Fruit fly (Drosophila melanogaster) whole organism: Measurements from ENCODE around the gene CG17687.

Experiments
- psq ChIP-seq: fragments of >200 bp; optimal IDR thresholded peaks from 2 replicates; lab custom pipeline; 2017
- usp ChIP-seq: fragments of >200 bp; optimal IDR thresholded peaks from 2 replicates; lab custom pipeline; 2017; ENCODE audit warnings: missing biosample characterization, missing genetic modification characterization, mixed read lengths

DNA sequence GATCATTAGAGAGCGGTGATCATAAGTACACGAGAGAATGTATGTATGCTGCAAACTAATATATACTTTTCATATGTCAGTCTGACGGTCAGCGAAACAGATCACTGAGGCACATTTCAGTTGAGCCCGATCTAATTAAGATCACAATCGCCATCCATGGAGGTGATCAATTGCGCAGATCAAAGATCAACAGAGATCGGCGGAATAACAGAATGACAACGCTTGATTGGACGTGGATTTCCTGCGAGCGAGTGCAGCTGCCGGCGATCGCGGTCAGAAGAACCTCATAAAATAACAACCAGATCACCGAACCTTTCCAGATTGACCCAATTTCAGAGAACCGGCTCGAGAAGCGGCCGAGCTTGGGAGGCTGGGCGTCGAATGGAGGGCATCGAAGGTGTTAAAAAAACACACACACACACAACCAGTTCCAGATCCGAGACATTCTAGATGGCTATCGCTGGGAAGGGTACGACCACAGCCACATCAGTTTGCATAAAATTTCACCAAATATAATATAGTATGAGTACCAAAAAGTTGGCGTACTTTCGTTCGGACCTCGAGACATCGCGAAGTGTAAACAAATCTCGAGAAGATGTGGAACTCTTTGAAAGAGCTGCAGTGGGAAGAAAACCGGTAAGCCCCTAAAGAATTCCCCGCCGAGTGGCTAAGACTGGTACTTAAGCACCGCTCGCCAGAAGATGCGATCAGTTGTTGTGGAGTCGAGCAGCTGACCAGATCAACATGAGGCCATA is 33.4 kb downstream of the CG17687 start, which contains the start of gene ImpL1:
- TF ChIP-seq usp (no peak), psq (lab: Kevin White, UChicago) (no peak)
